Worm (Caenorhabditis elegans): ENCODE measurements around the gene K12H6.4.

ce11 chrII:2826073-2826472 lies 2.0 kb upstream of the K12H6.4 start, which contains the start of gene K12H6.5:
- TF ChIP-seq hlh-26 (GFP tag; conservative IDR thresholded peaks at IDR 0.05) (no peak), athp-1 (tag; optimal IDR thresholded peaks at IDR 0.05) (no peak), nhr-179 (tag; optimal IDR thresholded peaks at IDR 0.05) (no peak), ztf-26 (tag; optimal IDR thresholded peaks at IDR 0.05) (no peak), ztf-18 (tag; optimal IDR thresholded peaks at IDR 0.05) (no peak), unc-62 (GFP tag; optimal IDR thresholded peaks at IDR 0.05) (no peak), ets-4 (GFP tag; optimal IDR thresholded peaks at IDR 0.05) (no peak), ccch-3 (GFP tag; optimal IDR thresholded peaks at IDR 0.05) (no peak), B0035.1 (tag; optimal IDR thresholded peaks at IDR 0.05) (no peak), B0336.3 (GFP tag; IDR thresholded peaks at IDR 0.05) (no peak)
